Fruit fly (Drosophila melanogaster) S2 (cell line): ENCODE results near the gene CG6813.

Experiments used
- CG8478 ChIP-seq: fragments of >200 bp; optimal IDR thresholded peaks from 2 replicates; lab custom pipeline; 2018
- CTCF ChIP-seq, 2 experiments: fragments of >200 bp; optimal IDR thresholded peaks; 2 replicates each; lab custom pipeline; 2018

DNA sequence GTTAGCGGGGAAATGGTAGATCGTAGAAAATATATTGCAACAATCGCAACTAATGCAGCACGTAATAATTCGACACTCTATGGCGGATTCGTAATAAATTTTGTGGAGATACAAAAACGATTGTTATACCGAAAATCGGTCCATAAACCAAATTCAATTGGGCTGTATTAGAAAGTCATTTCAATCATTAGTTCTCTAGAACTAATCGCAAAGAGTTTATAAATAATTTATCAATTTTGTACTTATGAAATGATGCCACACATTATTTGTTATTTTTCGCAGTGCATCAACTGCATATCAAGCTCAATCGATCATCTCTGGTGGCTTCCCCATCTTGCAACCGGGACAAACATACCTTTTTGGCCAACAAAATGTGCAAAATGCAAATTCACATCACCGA is 14.0 kb downstream of the CG6813 start:
- no peak for TF ChIP-seq CTCF (optimal IDR thresholded peaks at IDR 0.05; lab: Kevin White, UChicago)
- no peak for TF ChIP-seq CG8478 (lab: Kevin White, UChicago)
